Fruit fly (Drosophila melanogaster) whole organism, wandering third instar larva: ENCODE measurements around the gene CG44437.

Experiments used
- CG32264 ChIP-seq: fragments of 200-800 bp; sonication (Bioruptor generic); optimal IDR thresholded peaks from 2 replicates; lab custom pipeline; 2016; ENCODE audit warnings: missing biosample characterization, missing genetic modification characterization
- CG9705 ChIP-seq: fragments of 200-800 bp; sonication (Bioruptor generic); optimal IDR thresholded peaks from 2 replicates; lab custom pipeline; 2018; ENCODE audit warnings: missing biosample characterization, mild to moderate bottlenecking, missing genetic modification characterization
- CrebA ChIP-seq: fragments of 200-800 bp; sonication (Bioruptor generic); optimal IDR thresholded peaks from 2 replicates; lab custom pipeline; 2016; ENCODE audit warnings: missing biosample characterization, mild to moderate bottlenecking, missing genetic modification characterization, borderline replicate concordance
- Dfd ChIP-seq: fragments of >200 bp; optimal IDR thresholded peaks from 2 replicates; lab custom pipeline; 2017; ENCODE audit warnings: missing biosample characterization, missing genetic modification characterization
- Dif ChIP-seq: fragments of 200-275, 200-300 bp; sonication (Bioruptor generic); optimal IDR thresholded peaks from 2 replicates; lab custom pipeline; 2018; ENCODE audit warnings: missing biosample characterization, missing genetic modification characterization; ENCODE audit not compliant: partially characterized antibody
- GATAd ChIP-seq: sonication (Bioruptor generic); optimal IDR thresholded peaks from 2 replicates; lab custom pipeline; 2016; ENCODE audit warnings: missing biosample characterization, missing genetic modification characterization
- HLH106 ChIP-seq: fragments of 200-800 bp; optimal IDR thresholded peaks from 3 replicates; lab custom pipeline; 2019; ENCODE audit warnings: missing biosample characterization, mild to moderate bottlenecking, missing genetic modification characterization, moderate library complexity
- Hnf4 ChIP-seq: fragments of 200-800 bp; sonication (Bioruptor generic); optimal IDR thresholded peaks from 2 replicates; lab custom pipeline; 2016; ENCODE audit warnings: missing biosample characterization, mild to moderate bottlenecking, missing genetic modification characterization
- Hr83 ChIP-seq: fragments of 200-300 bp; sonication (Bioruptor generic); optimal IDR thresholded peaks from 2 replicates; lab custom pipeline; 2016; ENCODE audit warnings: missing biosample characterization, mild to moderate bottlenecking, missing genetic modification characterization, moderate library complexity; ENCODE audit not compliant: poor library complexity, severe bottlenecking
- Jra ChIP-seq: sonication (Bioruptor generic); optimal IDR thresholded peaks from 2 replicates; lab custom pipeline; 2016; ENCODE audit warnings: missing biosample characterization, missing genetic modification characterization
- Mio ChIP-seq: sonication (Bioruptor generic); optimal IDR thresholded peaks from 2 replicates; lab custom pipeline; 2016; ENCODE audit warnings: missing biosample characterization, missing genetic modification characterization
- Myc ChIP-seq: fragments of >200 bp; optimal IDR thresholded peaks from 2 replicates; lab custom pipeline; 2017
- N ChIP-seq: fragments of >200 bp; optimal IDR thresholded peaks from 2 replicates; lab custom pipeline; 2018; ENCODE audit warnings: missing biosample characterization, missing external identifiers, missing genetic modification characterization
- OdsH ChIP-seq: fragments of 200-800 bp; sonication (Bioruptor generic); optimal IDR thresholded peaks from 2 replicates; lab custom pipeline; 2016; ENCODE audit warnings: missing biosample characterization, mild to moderate bottlenecking, missing genetic modification characterization
- Rel ChIP-seq, 2 experiments: fragments of 200-800 bp; sonication (Bioruptor generic) in 1 of 2; optimal IDR thresholded peaks; 2 replicates in 1 of 2; 3 replicates in 1 of 2; lab custom pipeline; 2016 to 2019; ENCODE audit warnings: mild to moderate bottlenecking in 2 of 2, missing biosample characterization in 2 of 2, missing genetic modification characterization in 2 of 2, moderate library complexity in 1 of 2
- Sp1 ChIP-seq: fragments of 200-800 bp; sonication (Bioruptor generic); optimal IDR thresholded peaks from 3 replicates; lab custom pipeline; 2019; ENCODE audit warnings: missing biosample characterization, mild to moderate bottlenecking, missing genetic modification characterization, moderate library complexity
- Vsx2 ChIP-seq: fragments of 200-300, 225-300 bp; sonication (Bioruptor generic); optimal IDR thresholded peaks from 2 replicates; lab custom pipeline; 2018; ENCODE audit warnings: missing biosample characterization, missing genetic modification characterization; ENCODE audit not compliant: partially characterized antibody
- br ChIP-seq: fragments of 200-800 bp; sonication (Bioruptor generic); optimal IDR thresholded peaks from 2 replicates; lab custom pipeline; 2016; ENCODE audit warnings: missing biosample characterization, missing genetic modification characterization
- brk ChIP-seq: fragments of 200-800 bp; sonication (Bioruptor generic); optimal IDR thresholded peaks from 2 replicates; lab custom pipeline; 2016; ENCODE audit warnings: missing biosample characterization, mild to moderate bottlenecking, missing genetic modification characterization
- dsf ChIP-seq: sonication (Bioruptor generic); optimal IDR thresholded peaks from 2 replicates; lab custom pipeline; 2016; ENCODE audit warnings: missing biosample characterization, missing genetic modification characterization, borderline replicate concordance
- ey ChIP-seq: fragments of 200-800 bp; sonication (Bioruptor generic); optimal IDR thresholded peaks from 2 replicates; lab custom pipeline; 2016; ENCODE audit warnings: missing biosample characterization, missing genetic modification characterization
- foxo ChIP-seq, 2 experiments: fragments of 200-800 bp; sonication (Bioruptor generic); optimal IDR thresholded peaks; 2 replicates in 1 of 2; 3 replicates in 1 of 2; lab custom pipeline; 2016 to 2017; ENCODE audit warnings: missing biosample characterization in 2 of 2, missing genetic modification characterization in 2 of 2
- fru ChIP-seq: fragments of 200-800 bp; sonication (Bioruptor generic); optimal IDR thresholded peaks from 3 replicates; lab custom pipeline; 2016; ENCODE audit warnings: missing biosample characterization, mild to moderate bottlenecking, missing genetic modification characterization
- h ChIP-seq: fragments of 200-800 bp; sonication (Bioruptor generic); optimal IDR thresholded peaks from 3 replicates; lab custom pipeline; 2016; ENCODE audit warnings: missing biosample characterization, mild to moderate bottlenecking, missing genetic modification characterization
- jim ChIP-seq: fragments of 175-275, 200-325 bp; sonication (Bioruptor generic); optimal IDR thresholded peaks from 2 replicates; lab custom pipeline; 2016; ENCODE audit warnings: missing biosample characterization, mild to moderate bottlenecking, missing genetic modification characterization
- lola ChIP-seq: fragments of >200 bp; optimal IDR thresholded peaks from 2 replicates; lab custom pipeline; 2017; ENCODE audit warnings: missing biosample characterization, missing genetic modification characterization
- psq ChIP-seq: fragments of 200-800 bp; sonication (Bioruptor generic); optimal IDR thresholded peaks from 3 replicates; lab custom pipeline; 2017; ENCODE audit warnings: missing biosample characterization, mild to moderate bottlenecking, missing genetic modification characterization, moderate library complexity
- rgr ChIP-seq: fragments of 200-800 bp; sonication (Bioruptor generic); optimal IDR thresholded peaks from 3 replicates; lab custom pipeline; 2016; ENCODE audit warnings: missing biosample characterization, mild to moderate bottlenecking, missing genetic modification characterization
- sage ChIP-seq: fragments of 200-800 bp; sonication (Bioruptor generic); optimal IDR thresholded peaks from 2 replicates; lab custom pipeline; 2016; ENCODE audit warnings: missing biosample characterization, mild to moderate bottlenecking, missing genetic modification characterization
- sv ChIP-seq: fragments of 200-800 bp; sonication (Bioruptor generic); optimal IDR thresholded peaks from 3 replicates; lab custom pipeline; 2016; ENCODE audit warnings: missing biosample characterization, missing genetic modification characterization
- usp ChIP-seq: fragments of >200 bp; optimal IDR thresholded peaks from 2 replicates; lab custom pipeline; 2017; ENCODE audit warnings: missing biosample characterization, missing genetic modification characterization

CG44437 gene

DNA sequence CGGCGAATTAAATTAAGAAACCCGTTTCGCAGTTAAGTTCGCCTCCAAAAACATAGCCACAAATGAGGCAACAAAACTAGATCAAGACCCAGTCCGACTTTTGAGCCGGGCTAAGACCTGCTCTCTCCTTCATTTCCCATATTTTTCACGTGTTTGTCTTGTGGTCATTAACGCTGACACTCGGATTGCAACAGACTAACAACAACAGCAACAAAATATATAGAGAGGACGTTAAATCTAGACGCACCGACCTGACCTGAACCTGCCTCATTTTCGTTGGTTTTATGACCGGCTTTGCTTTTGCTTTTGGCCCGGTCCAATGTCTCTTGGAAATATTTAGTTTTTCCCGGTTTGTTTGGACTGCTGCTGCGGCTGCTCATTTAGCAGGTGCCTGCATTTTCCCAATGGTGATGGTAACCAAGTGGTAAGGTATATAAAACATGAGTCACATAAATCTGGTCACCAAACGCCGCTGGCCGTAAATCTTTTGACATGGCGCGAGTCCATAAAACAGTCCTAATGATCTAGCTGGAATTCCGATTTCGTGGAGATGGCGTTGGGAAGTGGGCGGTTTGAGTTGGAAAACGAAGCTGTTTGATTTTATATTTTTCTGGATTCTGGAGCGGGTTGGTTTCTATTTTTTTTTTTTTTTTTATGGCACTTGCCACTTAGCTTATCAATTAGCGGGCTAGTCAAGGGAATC, 25.6 kb upstream of the CG44437 start:
- TF ChIP-seq jim (no peak), br (GFP tag; lab: Kevin White, UChicago) (no peak), OdsH (no peak), dsf (GFP tag; lab: Kevin White, UChicago) (no peak), usp (GFP tag; lab: Kevin White, UChicago) (no peak), Dif (GFP tag; lab: Kevin White, UChicago) (no peak), Hnf4 (GFP tag; lab: Kevin White, UChicago) (no peak), psq (GFP tag; lab: Kevin White, UChicago) (no peak), fru (GFP tag; lab: Kevin White, UChicago) (no peak)

DNA sequence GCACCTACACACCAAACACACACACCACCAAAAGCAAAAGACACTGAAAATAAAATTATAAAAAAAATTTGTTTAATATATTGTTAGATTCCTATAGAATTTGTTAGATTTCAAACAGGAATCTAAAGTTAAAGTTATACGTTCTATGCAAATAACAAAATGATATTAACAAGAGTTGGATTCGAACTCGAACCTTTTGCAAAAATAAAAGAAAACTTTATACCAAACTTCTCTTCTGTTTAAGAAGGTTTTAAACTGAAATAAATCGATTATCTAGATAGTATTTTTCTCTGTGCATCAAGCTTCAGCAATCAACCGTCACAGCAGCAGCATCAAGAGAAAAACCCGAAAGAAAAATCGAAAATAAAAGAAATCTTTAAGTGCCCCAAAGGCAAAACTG, 24.4 kb upstream of the CG44437 start:
- TF ChIP-seq Hnf4 (GFP tag; lab: Kevin White, UChicago) (no peak), Rel (GFP tag; optimal IDR thresholded peaks at IDR 0.05; lab: Kevin White, UChicago) (no peak), Rel (tag; optimal IDR thresholded peaks at IDR 0.05; lab: Kevin White, UChicago) (no peak), sage (GFP tag; lab: Kevin White, UChicago) (no peak), foxo (GFP tag; optimal IDR thresholded peaks at IDR 0.05; lab: Kevin White, UChicago) (peak in 1 of 2 experiments; percentile 2), h (GFP tag; lab: Kevin White, UChicago) (peak; percentile 14), GATAd (GFP tag; lab: Kevin White, UChicago) (no peak), Vsx2 (GFP tag; lab: Kevin White, UChicago) (no peak), Sp1 (GFP tag; lab: Kevin White, UChicago) (no peak), fru (GFP tag; lab: Kevin White, UChicago) (peak; percentile 4), Mio (GFP tag; lab: Kevin White, UChicago) (no peak), CG32264 (GFP tag; lab: Kevin White, UChicago) (no peak), brk (GFP tag; lab: Kevin White, UChicago) (no peak), Dfd (GFP tag; lab: Kevin White, UChicago) (no peak), Jra (no peak), psq (GFP tag; lab: Kevin White, UChicago) (no peak), Hr83 (GFP tag; lab: Kevin White, UChicago) (no peak), Myc (lab: Kevin White, UChicago) (no peak)

- TF ChIP-seq Jra = no peak
- no peak for TF ChIP-seq Hr83 (GFP tag; lab: Kevin White, UChicago)
- no peak for TF ChIP-seq ey (GFP tag; lab: Kevin White, UChicago)
- TF ChIP-seq Hnf4 (GFP tag; lab: Kevin White, UChicago) = no peak
- no peak for TF ChIP-seq usp (GFP tag; lab: Kevin White, UChicago)
- no peak for TF ChIP-seq lola (GFP tag; lab: Kevin White, UChicago)
- no peak for TF ChIP-seq GATAd (GFP tag; lab: Kevin White, UChicago)
- TF ChIP-seq CG9705 (GFP tag; lab: Kevin White, UChicago) = no peak
- no peak for TF ChIP-seq Myc (lab: Kevin White, UChicago)
- TF ChIP-seq h (GFP tag; lab: Kevin White, UChicago) = no peak
- TF ChIP-seq sv = no peak
These were observed 22.8 kb upstream of the CG44437 start for dm6 chrX:13224846-13225245.

dm6 chrX:13221835-13222234, 19.8 kb upstream of the CG44437 start:
- no peak for TF ChIP-seq dsf (GFP tag; lab: Kevin White, UChicago)
- no peak for TF ChIP-seq CG32264 (GFP tag; lab: Kevin White, UChicago)
- no peak for TF ChIP-seq rgr (GFP tag; lab: Kevin White, UChicago)
- no peak for TF ChIP-seq brk (GFP tag; lab: Kevin White, UChicago)
- no peak for TF ChIP-seq HLH106
- TF ChIP-seq CrebA = no peak
- TF ChIP-seq lola (GFP tag; lab: Kevin White, UChicago) = no peak
- no peak for TF ChIP-seq N (GFP tag; lab: Kevin White, UChicago)
- no peak for TF ChIP-seq Vsx2 (GFP tag; lab: Kevin White, UChicago)
- no peak for TF ChIP-seq CG9705 (GFP tag; lab: Kevin White, UChicago)
- no peak for TF ChIP-seq OdsH
